Fruit fly (Drosophila melanogaster) Kc167 (cell line): Measurements from ENCODE around the gene GlcAT-S.

Experiments used
- Myc ChIP-seq: fragments of >200 bp; optimal IDR thresholded peaks from 2 replicates; lab custom pipeline; 2017; ENCODE audit warnings: missing external identifiers
- Sin3A ChIP-seq: fragments of >200 bp; optimal IDR thresholded peaks from 2 replicates; lab custom pipeline; 2018; ENCODE audit warnings: missing external identifiers
- h ChIP-seq: fragments of >200 bp; optimal IDR thresholded peaks from 3 replicates; lab custom pipeline; 2018; ENCODE audit warnings: missing external identifiers
- insv ChIP-seq: fragments of >200 bp; optimal IDR thresholded peaks from 3 replicates; lab custom pipeline; 2018; ENCODE audit warnings: missing external identifiers
- psq ChIP-seq: fragments of >200 bp; optimal IDR thresholded peaks from 2 replicates; lab custom pipeline; 2017; ENCODE audit warnings: missing external identifiers
- ttk ChIP-seq: sonication (Bioruptor generic); optimal IDR thresholded peaks from 2 replicates; lab custom pipeline; 2017; ENCODE audit warnings: missing external identifiers

DNA sequence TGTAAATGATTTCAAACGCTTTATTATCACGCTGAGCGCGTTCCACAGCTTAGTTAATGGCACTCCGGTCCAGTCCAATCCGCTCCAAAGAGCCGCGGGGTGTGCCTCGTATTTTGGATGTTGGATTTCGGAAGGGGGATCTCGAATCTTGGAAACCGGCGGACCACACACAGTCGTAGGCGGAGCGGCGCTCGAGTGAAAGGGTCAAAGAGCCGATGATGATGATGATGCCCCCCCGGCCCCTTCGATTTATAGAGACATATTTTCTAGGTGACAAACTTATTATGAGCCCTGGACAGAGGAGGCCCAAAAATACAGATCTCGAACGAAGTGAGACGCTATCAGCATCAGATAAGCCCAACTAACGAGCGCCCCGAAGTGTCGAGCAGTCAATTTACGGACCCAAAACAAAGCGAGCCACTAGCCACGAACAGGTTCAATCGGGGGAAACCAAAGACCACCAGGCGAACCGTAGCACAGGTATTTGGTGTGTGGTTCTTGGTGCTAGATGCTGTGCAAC is 6.9 kb upstream of the GlcAT-S start:
- no peak for TF ChIP-seq insv (lab: Kevin White, UChicago)
- no peak for TF ChIP-seq Myc
- no peak for TF ChIP-seq ttk
- TF ChIP-seq h (lab: Kevin White, UChicago), result no peak
- TF ChIP-seq Sin3A (lab: Kevin White, UChicago), result no peak
- no peak for TF ChIP-seq psq (lab: Kevin White, UChicago)
